Worm (Caenorhabditis elegans) whole organism, midembryonic: ENCODE measurements around the gene Y81G3A.1.

Source experiments
- T22C8.4 ChIP-seq: fragments of 200-800 bp; sonication (Bioruptor generic); IDR thresholded peaks from 2 replicates; pipeline ENCODE4 v1.3.6; 2022; ENCODE audit warnings: missing genetic modification characterization, missing compliant biosample characterization
- cog-1 ChIP-seq: sonication (generic microtip); optimal IDR thresholded peaks from 2 replicates; lab custom pipeline; 2016; ENCODE audit warnings: missing genetic modification characterization, missing compliant biosample characterization
- flt-1 ChIP-seq: fragments of 200-800 bp; sonication (Bioruptor generic); IDR thresholded peaks from 2 replicates; pipeline ENCODE4 v1.3.6; 2022; ENCODE audit warnings: missing genetic modification characterization, missing compliant biosample characterization
- klf-2 ChIP-seq: fragments of 200-800 bp; sonication (Bioruptor generic); conservative IDR thresholded peaks from 2 replicates; pipeline ENCODE4 v1.3.6; 2022; ENCODE audit warnings: missing genetic modification reagents, missing genetic modification characterization, missing compliant biosample characterization
- med-1 ChIP-seq: sonication (generic microtip); optimal IDR thresholded peaks from 2 replicates; lab custom pipeline; 2017; ENCODE audit warnings: missing genetic modification characterization, mild to moderate bottlenecking, missing compliant biosample characterization, antibody characterized with exemption, missing genetic modification reagents; ENCODE audit not compliant: insufficient read depth
- ref-1 ChIP-seq: fragments of 200-800 bp; sonication (Bioruptor generic); conservative IDR thresholded peaks from 2 replicates; pipeline ENCODE4 v1.3.6; 2022; ENCODE audit warnings: missing genetic modification reagents, missing genetic modification characterization, missing compliant biosample characterization
- tab-1 ChIP-seq: fragments of 200-800 bp; sonication (Bioruptor generic); IDR thresholded peaks from 2 replicates; pipeline ENCODE4 v1.3.6; 2022; ENCODE audit warnings: missing genetic modification characterization, missing compliant biosample characterization
- ztf-23 ChIP-seq: fragments of 200-800 bp; sonication (Bioruptor generic); IDR thresholded peaks from 2 replicates; pipeline ENCODE4 v1.3.6; 2022; ENCODE audit warnings: missing genetic modification reagents, missing genetic modification characterization, missing compliant biosample characterization
- ztf-29 ChIP-seq: fragments of 200-800 bp; sonication (Bioruptor generic); IDR thresholded peaks from 2 replicates; pipeline ENCODE4 v1.3.6; 2022; ENCODE audit warnings: missing genetic modification reagents, missing genetic modification characterization, missing compliant biosample characterization

Gene Y81G3A.1

ce11 chrII:13083752-13084214 is at the start of gene Y81G3A.1, which contains the start of gene gcn-2:
Gene Y81G3A.1 (minus strand): TSS chrII:13083926.
Gene gcn-2 (plus strand): TSS chrII:13084164.
- TF ChIP-seq tab-1 (no peak), cog-1 (tag; lab: Kevin White, UChicago) (no peak), flt-1 (GFP tag; lab: Robert Waterston, UW) (no peak), med-1 (no peak), klf-2 (GFP tag; lab: Robert Waterston, UW) (no peak)

DNA sequence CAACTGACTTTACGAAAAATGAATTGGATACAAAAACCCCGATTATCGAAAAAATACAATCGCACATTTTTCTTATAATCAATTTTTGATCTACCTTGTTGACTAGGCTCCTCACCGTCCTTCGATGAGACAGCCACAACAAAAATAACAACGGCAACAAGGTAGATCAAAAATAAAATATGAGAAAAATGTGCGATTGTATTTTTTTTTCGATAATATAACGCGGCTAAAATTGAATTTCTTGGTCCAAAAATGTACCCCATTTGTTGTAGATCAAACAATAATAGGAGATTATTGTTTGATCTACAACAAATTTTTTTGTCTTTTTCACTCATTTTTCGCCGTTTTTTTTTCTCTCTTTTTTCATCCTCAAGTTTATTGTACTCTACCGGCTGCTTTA is 46.9 kb upstream of the Y81G3A.1 start:
- no peak for TF ChIP-seq klf-2 (GFP tag; lab: Robert Waterston, UW)
- TF ChIP-seq ztf-23 (GFP tag; lab: Robert Waterston, UW): no peak
- no peak for TF ChIP-seq ref-1 (GFP tag; lab: Robert Waterston, UW)
- no peak for TF ChIP-seq tab-1
- TF ChIP-seq ztf-29 (GFP tag; lab: Robert Waterston, UW): no peak
- no peak for TF ChIP-seq T22C8.4 (GFP tag; lab: Robert Waterston, UW)
- no peak for TF ChIP-seq med-1
- no peak for TF ChIP-seq cog-1 (tag; lab: Kevin White, UChicago)
- TF ChIP-seq flt-1 (GFP tag; lab: Robert Waterston, UW): no peak

DNA sequence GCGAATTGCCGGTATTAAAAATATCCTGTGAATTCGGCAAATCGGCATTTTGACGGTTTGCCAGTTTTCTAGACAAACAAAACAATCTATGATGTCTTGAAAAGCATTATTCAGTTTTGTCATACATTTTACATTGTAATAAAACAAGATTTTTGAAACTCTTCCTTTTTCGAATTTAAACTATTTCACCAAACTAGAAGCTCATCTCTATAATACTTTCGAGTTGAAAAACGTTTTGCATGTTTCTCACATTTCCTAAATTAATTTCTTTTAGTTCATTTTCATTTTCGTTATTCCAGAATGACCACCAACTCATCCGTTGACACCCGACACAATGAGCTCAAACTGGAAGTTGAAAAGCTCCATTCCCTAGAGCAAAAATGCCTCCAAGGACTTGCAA is 45.9 kb upstream of the Y81G3A.1 start, which contains the start of gene F29C12.6:
Gene F29C12.6, plus strand, starts transcription at position 301 of the 400 bp plus-strand sequence.
- TF ChIP-seq cog-1 (tag; lab: Kevin White, UChicago): no peak

ce11 chrII:13122720-13123119 is 39.0 kb upstream of the Y81G3A.1 start, which contains the start of gene bath-45:
Gene bath-45 (plus strand): TSS chrII:13123020.
- TF ChIP-seq T22C8.4 (GFP tag; lab: Robert Waterston, UW): no peak
- TF ChIP-seq klf-2 (GFP tag; lab: Robert Waterston, UW): no peak
- no peak for TF ChIP-seq ztf-23 (GFP tag; lab: Robert Waterston, UW)
- TF ChIP-seq cog-1 (tag; lab: Kevin White, UChicago): no peak
- TF ChIP-seq tab-1: no peak
- TF ChIP-seq ref-1 (GFP tag; lab: Robert Waterston, UW): no peak
- no peak for TF ChIP-seq flt-1 (GFP tag; lab: Robert Waterston, UW)
- no peak for TF ChIP-seq ztf-29 (GFP tag; lab: Robert Waterston, UW)
- no peak for TF ChIP-seq med-1

ce11 chrII:13117135-13117534 is 33.4 kb upstream of the Y81G3A.1 start, which contains the start of gene gfm-1:
Gene gfm-1 (plus strand): TSS chrII:13117483.
- peak; percentile 71 for TF ChIP-seq ztf-23 (GFP tag; lab: Robert Waterston, UW)
- TF ChIP-seq tab-1: no peak
- no peak for TF ChIP-seq klf-2 (GFP tag; lab: Robert Waterston, UW)
- TF ChIP-seq cog-1 (tag; lab: Kevin White, UChicago): peak; percentile 53
- no peak for TF ChIP-seq ztf-29 (GFP tag; lab: Robert Waterston, UW)
- peak; percentile 67 for TF ChIP-seq flt-1 (GFP tag; lab: Robert Waterston, UW)
- no peak for TF ChIP-seq med-1
- TF ChIP-seq T22C8.4 (GFP tag; lab: Robert Waterston, UW): no peak
- no peak for TF ChIP-seq ref-1 (GFP tag; lab: Robert Waterston, UW)

ce11 chrII:13116710-13117109 is 33.0 kb upstream of the Y81G3A.1 start, which contains the start of gene rict-1:
Gene rict-1 (minus strand): TSS chrII:13116810.
- TF ChIP-seq tab-1: no peak
- no peak for TF ChIP-seq cog-1 (tag; lab: Kevin White, UChicago)
- TF ChIP-seq ref-1 (GFP tag; lab: Robert Waterston, UW): no peak
- no peak for TF ChIP-seq ztf-23 (GFP tag; lab: Robert Waterston, UW)
- no peak for TF ChIP-seq T22C8.4 (GFP tag; lab: Robert Waterston, UW)
- TF ChIP-seq ztf-29 (GFP tag; lab: Robert Waterston, UW): no peak
- TF ChIP-seq flt-1 (GFP tag; lab: Robert Waterston, UW): no peak
- TF ChIP-seq klf-2 (GFP tag; lab: Robert Waterston, UW): no peak
- no peak for TF ChIP-seq med-1

DNA sequence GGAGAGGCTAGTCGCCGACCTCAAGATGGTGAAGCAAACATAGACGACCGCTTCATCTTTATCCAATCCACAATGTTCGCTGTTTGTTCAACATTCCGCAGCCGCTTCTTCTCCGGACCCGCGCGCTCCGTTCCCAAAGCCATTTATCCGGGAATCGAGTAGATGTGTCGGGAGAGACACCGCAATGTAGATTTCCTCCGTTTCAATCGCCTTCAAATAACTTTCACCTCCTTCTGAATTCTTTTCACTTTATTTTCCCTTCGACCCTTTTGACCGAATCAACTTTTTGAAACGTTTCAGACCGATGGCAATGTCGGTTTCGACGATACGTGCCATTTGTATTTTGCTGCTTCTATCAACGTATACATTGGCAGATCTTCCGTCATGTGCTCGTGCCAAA is 24.0 kb upstream of the Y81G3A.1 start, which contains the start of gene pqn-32:
Gene pqn-32, plus strand, starts transcription at position 301 of the 400 bp plus-strand sequence.
- no peak for TF ChIP-seq ztf-29 (GFP tag; lab: Robert Waterston, UW)
- no peak for TF ChIP-seq T22C8.4 (GFP tag; lab: Robert Waterston, UW)

DNA sequence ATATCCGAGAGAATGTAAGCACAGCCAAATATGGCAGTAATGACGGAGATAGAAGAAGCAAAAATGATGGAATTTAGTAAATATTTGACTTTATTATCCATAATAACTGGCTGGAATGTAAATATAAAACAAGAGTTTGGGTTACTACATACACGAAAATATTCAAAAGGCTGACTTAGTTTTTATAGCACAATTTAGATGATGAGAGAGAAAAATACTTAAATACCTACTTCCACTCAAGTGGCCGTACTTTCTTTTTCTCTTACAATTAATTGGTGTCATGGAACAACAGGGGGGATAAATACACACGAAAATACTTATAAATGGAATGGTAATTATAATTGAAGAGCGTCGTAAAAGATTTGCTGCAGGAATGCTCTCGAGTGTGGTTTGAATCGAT is 14.4 kb upstream of the Y81G3A.1 start, which contains the start of gene col-86:
Gene col-86, minus strand, starts transcription at position 101 of the 400 bp plus-strand sequence.
- TF ChIP-seq ztf-23 (GFP tag; lab: Robert Waterston, UW) (no peak), ref-1 (GFP tag; lab: Robert Waterston, UW) (no peak), ztf-29 (GFP tag; lab: Robert Waterston, UW) (no peak), klf-2 (GFP tag; lab: Robert Waterston, UW) (no peak), tab-1 (no peak), cog-1 (tag; lab: Kevin White, UChicago) (no peak), flt-1 (GFP tag; lab: Robert Waterston, UW) (no peak), med-1 (no peak), T22C8.4 (GFP tag; lab: Robert Waterston, UW) (no peak)

DNA sequence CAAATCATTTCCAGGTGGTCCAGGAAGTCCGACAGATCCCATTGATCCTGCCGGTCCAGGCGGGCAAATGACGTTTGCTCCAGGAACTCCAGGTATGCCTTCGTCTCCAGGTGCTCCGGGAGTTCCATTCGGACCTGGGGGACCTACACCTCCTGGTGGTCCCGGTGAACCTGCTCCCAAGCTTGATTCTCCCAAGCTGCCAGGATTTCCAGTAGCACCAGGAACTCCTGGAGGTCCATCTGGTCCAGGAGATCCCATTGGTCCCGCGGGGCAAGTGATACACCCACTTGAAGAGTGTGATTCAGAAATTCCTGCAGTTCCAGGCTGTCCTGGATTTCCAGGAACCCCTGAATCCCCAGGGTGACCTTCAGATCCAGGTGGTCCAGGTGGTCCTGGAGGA is 12.6 kb upstream of the Y81G3A.1 start:
- TF ChIP-seq cog-1 (tag; lab: Kevin White, UChicago): no peak
- no peak for TF ChIP-seq ref-1 (GFP tag; lab: Robert Waterston, UW)
- TF ChIP-seq T22C8.4 (GFP tag; lab: Robert Waterston, UW): no peak
- TF ChIP-seq klf-2 (GFP tag; lab: Robert Waterston, UW): no peak
- TF ChIP-seq tab-1: no peak
- TF ChIP-seq flt-1 (GFP tag; lab: Robert Waterston, UW): no peak
- TF ChIP-seq ztf-23 (GFP tag; lab: Robert Waterston, UW): no peak
- TF ChIP-seq med-1: no peak
- TF ChIP-seq ztf-29 (GFP tag; lab: Robert Waterston, UW): no peak

DNA sequence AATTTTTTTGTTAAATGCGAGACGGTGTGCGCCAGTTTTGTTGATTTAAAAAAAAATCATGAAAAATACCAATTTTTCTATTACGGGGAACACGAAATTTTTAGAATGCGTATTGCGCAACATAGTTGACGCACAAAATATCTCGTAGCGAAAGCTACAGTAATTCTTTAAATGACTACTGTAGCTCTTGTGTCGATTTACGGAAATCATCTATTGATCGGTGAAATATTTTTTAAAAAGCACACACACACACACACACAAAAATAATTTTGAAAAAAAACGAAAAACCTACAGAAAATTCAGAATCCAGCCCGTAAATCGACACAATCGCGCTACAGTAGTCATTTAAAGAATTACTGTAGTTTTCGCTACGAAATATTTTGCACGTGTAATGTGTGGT is 8.1 kb upstream of the Y81G3A.1 start:
- TF ChIP-seq ztf-23 (GFP tag; lab: Robert Waterston, UW): no peak
- no peak for TF ChIP-seq klf-2 (GFP tag; lab: Robert Waterston, UW)
- TF ChIP-seq med-1: no peak
- TF ChIP-seq ztf-29 (GFP tag; lab: Robert Waterston, UW): no peak
- no peak for TF ChIP-seq cog-1 (tag; lab: Kevin White, UChicago)
- TF ChIP-seq T22C8.4 (GFP tag; lab: Robert Waterston, UW): no peak
- TF ChIP-seq ref-1 (GFP tag; lab: Robert Waterston, UW): no peak
- TF ChIP-seq tab-1: no peak
- no peak for TF ChIP-seq flt-1 (GFP tag; lab: Robert Waterston, UW)
